Fruit fly (Drosophila melanogaster): ENCODE data around the gene CG9701.

The CG9701 gene

DNA sequence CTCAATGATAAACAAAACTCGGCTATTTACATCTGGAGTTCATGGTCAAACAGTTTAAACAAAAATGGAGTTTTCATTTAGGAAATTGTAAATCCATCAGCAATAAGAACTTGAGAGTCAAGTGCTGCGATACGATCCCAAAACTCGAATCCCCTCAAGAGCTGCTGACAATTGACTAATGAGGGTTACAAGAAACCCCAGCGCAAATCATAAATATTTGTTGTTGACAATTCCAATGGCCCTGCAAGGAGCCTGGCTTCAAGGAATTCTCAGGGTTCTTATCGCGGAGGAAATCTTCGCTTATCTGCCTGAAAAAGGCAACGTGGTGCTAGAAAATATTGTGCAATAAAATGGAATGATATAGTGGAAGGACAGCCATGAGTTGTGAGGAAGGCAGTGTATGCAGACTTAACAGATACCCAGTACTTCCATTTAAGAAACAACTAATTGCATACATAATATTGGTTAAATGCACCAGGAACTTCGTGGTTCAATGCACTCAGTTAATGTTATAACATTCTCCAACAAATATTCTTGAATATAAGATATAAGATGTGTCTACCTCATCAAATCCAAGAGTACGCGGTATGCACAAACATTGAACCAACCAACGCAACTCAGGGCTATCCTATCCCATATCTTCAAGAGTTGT, 34.8 kb downstream of the CG9701 start (continued):
- TF ChIP-seq CG8281 (tag; optimal IDR thresholded peaks at IDR 0.05): peak; percentile 4
- TF ChIP-seq CG30403 (GFP tag; optimal IDR thresholded peaks at IDR 0.05): peak; percentile 39
- peak; percentile 60 for TF ChIP-seq CG15479 (GFP tag; optimal IDR thresholded peaks at IDR 0.05)
- no peak for TF ChIP-seq inv (GFP tag; IDR thresholded peaks at IDR 0.05; ENCODE audit: partially characterized antibody)
- peak; percentile 44 to 46 for TF ChIP-seq Pdp1 (GFP tag; optimal IDR thresholded peaks at IDR 0.05)
- no peak for TF ChIP-seq gce (GFP tag; IDR thresholded peaks at IDR 0.05)
- TF ChIP-seq Trl (optimal IDR thresholded peaks at IDR 0.05): no peak
- peak; percentile 14 for TF ChIP-seq Trl (GFP tag; optimal IDR thresholded peaks at IDR 0.05)
- TF ChIP-seq ara (GFP tag; IDR thresholded peaks at IDR 0.05): peak; percentile 52; the same call in 1 of the 2 replicates
- no peak for TF ChIP-seq CG3995 (GFP tag; optimal IDR thresholded peaks at IDR 0.05)
- TF ChIP-seq H2.0 (GFP tag; IDR thresholded peaks at IDR 0.05): no peak
- no peak for TF ChIP-seq CG12942 (GFP tag; optimal IDR thresholded peaks at IDR 0.05)
- TF ChIP-seq bbx (GFP tag; IDR thresholded peaks at IDR 0.05; ENCODE audit: partially characterized antibody): no peak
- TF ChIP-seq CkIIα-i1 (GFP tag; IDR thresholded peaks at IDR 0.05): no peak
- no peak for TF ChIP-seq CG17568 (GFP tag; optimal IDR thresholded peaks at IDR 0.05)
- no peak for TF ChIP-seq Spps (tag; optimal IDR thresholded peaks at IDR 0.05)
- no peak for TF ChIP-seq amos (GFP tag; IDR thresholded peaks at IDR 0.05; ENCODE audit: partially characterized antibody)
- TF ChIP-seq Hr78 (GFP tag; optimal IDR thresholded peaks at IDR 0.05): no peak
- no peak for TF ChIP-seq Adf1 (GFP tag; IDR thresholded peaks at IDR 0.05)
- TF ChIP-seq CG1603 (tag; optimal IDR thresholded peaks at IDR 0.05): peak; percentile 83
- peak; percentile 77 for TF ChIP-seq row (GFP tag; IDR thresholded peaks at IDR 0.05)
- TF ChIP-seq CG6854 (GFP tag; optimal IDR thresholded peaks at IDR 0.05): no peak
- TF ChIP-seq CG17328 (GFP tag; IDR thresholded peaks at IDR 0.05): peak; percentile 54
- TF ChIP-seq wor (GFP tag; IDR thresholded peaks at IDR 0.05): no peak
- no peak for TF ChIP-seq Atf-2 (GFP tag; optimal IDR thresholded peaks at IDR 0.05)
- no peak for TF ChIP-seq Meics (GFP tag; optimal IDR thresholded peaks at IDR 0.05)
- TF ChIP-seq Med (GFP tag): peak; percentile 77
- TF ChIP-seq maf-S (GFP tag; optimal IDR thresholded peaks at IDR 0.05): no peak
- TF ChIP-seq unc-4 (GFP tag; IDR thresholded peaks at IDR 0.05; ENCODE audit: partially characterized antibody): no peak
- no peak for TF ChIP-seq sima (GFP tag; optimal IDR thresholded peaks at IDR 0.05)
- TF ChIP-seq sc (optimal IDR thresholded peaks at IDR 0.05): no peak
- TF ChIP-seq sc (GFP tag; optimal IDR thresholded peaks at IDR 0.05): peak; percentile 0
- no peak for TF ChIP-seq H15 (GFP tag; IDR thresholded peaks at IDR 0.05)
- TF ChIP-seq CG11723 (GFP tag; optimal IDR thresholded peaks at IDR 0.05): no peak
- no peak for TF ChIP-seq HLH54F (GFP tag; optimal IDR thresholded peaks at IDR 0.05)
- TF ChIP-seq CG13287 (GFP tag; IDR thresholded peaks at IDR 0.05; ENCODE audit: partially characterized antibody): no peak
- TF ChIP-seq CG14667 (GFP tag; IDR thresholded peaks at IDR 0.05): no peak
- TF ChIP-seq CG11456 (GFP tag; IDR thresholded peaks at IDR 0.05): 0 out of 3 replicates have a peak, but pooled peaks have one; percentile 32
- TF ChIP-seq otp (GFP tag; IDR thresholded peaks at IDR 0.05): 0 out of 3 replicates have a peak, but pooled peaks have one; percentile 54
- TF ChIP-seq Hey (tag; optimal IDR thresholded peaks at IDR 0.05): no peak
- no peak for TF ChIP-seq Bdp1 (GFP tag; optimal IDR thresholded peaks at IDR 0.05)
- TF ChIP-seq Sox100B (GFP tag; optimal IDR thresholded peaks at IDR 0.05): no peak
- TF ChIP-seq so (GFP tag; IDR thresholded peaks at IDR 0.05): no peak
- TF ChIP-seq CG4617 (GFP tag; optimal IDR thresholded peaks at IDR 0.05; ENCODE audit: borderline replicate concordance): no peak
- TF ChIP-seq stc (GFP tag; IDR thresholded peaks at IDR 0.05): no peak
- TF ChIP-seq Dek (tag; optimal IDR thresholded peaks at IDR 0.05): no peak
- no peak for TF ChIP-seq bcd (GFP tag; optimal IDR thresholded peaks at IDR 0.05)
- no peak for TF ChIP-seq CG31388 (GFP tag; optimal IDR thresholded peaks at IDR 0.05)
- no peak for TF ChIP-seq Oaz (GFP tag; IDR thresholded peaks at IDR 0.05)
- no peak for TF ChIP-seq Deaf1 (tag; optimal IDR thresholded peaks at IDR 0.05)
- no peak for TF ChIP-seq eyg (GFP tag; optimal IDR thresholded peaks at IDR 0.05)
